Fruit fly (Drosophila melanogaster) whole organism, embryonic: ENCODE data around the gene pigs.

Experiments
- Ada2b ChIP-seq: fragments of 200-800 bp; sonication (Bioruptor generic); IDR thresholded peaks from 2 replicates; pipeline ENCODE4 v1.3.6; 2022; ENCODE audit warnings: missing biosample characterization, missing genetic modification characterization
- CG10267 ChIP-seq: fragments of 200-800 bp; sonication (Bioruptor generic); optimal IDR thresholded peaks from 2 replicates; lab custom pipeline; 2018; ENCODE audit warnings: missing biosample characterization, mild to moderate bottlenecking, missing genetic modification characterization, moderate library complexity
- CG10366 ChIP-seq: fragments of 200-800 bp; sonication (Bioruptor generic); IDR thresholded peaks from 2 replicates; pipeline ENCODE4 v1.3.6; 2022; ENCODE audit warnings: missing biosample characterization, missing genetic modification characterization
- CG12299 ChIP-seq: fragments of 200-800 bp; sonication (Bioruptor generic); optimal IDR thresholded peaks from 2 replicates; lab custom pipeline; 2018; ENCODE audit warnings: missing biosample characterization, mild to moderate bottlenecking, missing genetic modification characterization
- CG13424 ChIP-seq: fragments of 200-800 bp; sonication (Bioruptor generic); optimal IDR thresholded peaks from 2 replicates; lab custom pipeline; 2019; ENCODE audit warnings: missing biosample characterization, mild to moderate bottlenecking, missing genetic modification characterization, moderate library complexity
- CG13775 ChIP-seq: fragments of 200-800 bp; sonication (Bioruptor generic); optimal IDR thresholded peaks from 3 replicates; lab custom pipeline; 2017; ENCODE audit warnings: missing biosample characterization, mild to moderate bottlenecking, missing genetic modification characterization
- CG14667 ChIP-seq: fragments of 200-800 bp; sonication (Bioruptor generic); IDR thresholded peaks from 2 replicates; pipeline ENCODE4 v1.3.6; 2022; ENCODE audit warnings: missing biosample characterization, missing genetic modification characterization
- CG1603 ChIP-seq: fragments of 200-800 bp; sonication (Bioruptor generic); optimal IDR thresholded peaks from 2 replicates; lab custom pipeline; 2019; ENCODE audit warnings: missing biosample characterization, mild to moderate bottlenecking, missing genetic modification characterization, moderate library complexity
- CG2116 ChIP-seq: fragments of 200-800 bp; sonication (Bioruptor generic); optimal IDR thresholded peaks from 3 replicates; lab custom pipeline; 2018; ENCODE audit warnings: missing biosample characterization, mild to moderate bottlenecking, missing genetic modification characterization
- CG2129 ChIP-seq: fragments of 200-800 bp; sonication (Bioruptor generic); IDR thresholded peaks from 2 replicates; pipeline ENCODE4 v1.3.6; 2022; ENCODE audit warnings: missing biosample characterization, missing genetic modification characterization; ENCODE audit not compliant: partially characterized antibody
- CG2678 ChIP-seq: fragments of 200-800 bp; sonication (Bioruptor generic); optimal IDR thresholded peaks from 3 replicates; lab custom pipeline; 2019; ENCODE audit warnings: missing biosample characterization, mild to moderate bottlenecking, missing genetic modification characterization, moderate library complexity
- CG30431 ChIP-seq: fragments of 200-800 bp; sonication (Bioruptor generic); optimal IDR thresholded peaks from 2 replicates; lab custom pipeline; 2017; ENCODE audit warnings: missing biosample characterization, missing genetic modification characterization
- CG3847 ChIP-seq: fragments of 200-800 bp; sonication (Bioruptor generic); IDR thresholded peaks from 2 replicates; pipeline ENCODE4 v1.3.6; 2022; ENCODE audit warnings: missing biosample characterization, missing genetic modification characterization
- CG4730 ChIP-seq: fragments of 200-800 bp; sonication (Bioruptor generic); IDR thresholded peaks from 2 replicates; pipeline ENCODE4 v1.3.6; 2022; ENCODE audit warnings: missing biosample characterization, missing genetic modification characterization
- CG6791 ChIP-seq: fragments of 200-800 bp; sonication (Bioruptor generic); IDR thresholded peaks from 3 replicates; pipeline ENCODE4 v1.3.6; 2022; ENCODE audit warnings: missing biosample characterization, missing genetic modification characterization; ENCODE audit not compliant: partially characterized antibody
- CG6854 ChIP-seq: fragments of 200-800 bp; sonication (Bioruptor generic); optimal IDR thresholded peaks from 3 replicates; lab custom pipeline; 2017; ENCODE audit warnings: missing biosample characterization, mild to moderate bottlenecking, missing genetic modification characterization
- CG9215 ChIP-seq: fragments of 200-800 bp; sonication (Bioruptor generic); IDR thresholded peaks from 2 replicates; pipeline ENCODE4 v1.3.6; 2022; ENCODE audit warnings: missing biosample characterization, missing genetic modification characterization
- CG9876 ChIP-seq: fragments of 200-800 bp; sonication (Bioruptor generic); optimal IDR thresholded peaks from 2 replicates; lab custom pipeline; 2016; ENCODE audit warnings: missing biosample characterization, missing genetic modification characterization
- CkIIα-i1 ChIP-seq: fragments of 200-800 bp; sonication (Bioruptor generic); IDR thresholded peaks from 2 replicates; pipeline ENCODE4 v1.3.6; 2022; ENCODE audit warnings: missing biosample characterization, missing genetic modification characterization
- D19B ChIP-seq: fragments of 200-800 bp; sonication (Bioruptor generic); optimal IDR thresholded peaks from 2 replicates; lab custom pipeline; 2017; ENCODE audit warnings: missing biosample characterization, mild to moderate bottlenecking, missing genetic modification characterization
- Doc3 ChIP-seq: fragments of 200-800 bp; sonication (Bioruptor generic); IDR thresholded peaks from 3 replicates; pipeline ENCODE4 v1.3.6; 2022; ENCODE audit warnings: missing biosample characterization, missing genetic modification characterization; ENCODE audit not compliant: partially characterized antibody
- Dp ChIP-seq: fragments of 200-800 bp; sonication (Bioruptor generic); optimal IDR thresholded peaks from 2 replicates; lab custom pipeline; 2018; ENCODE audit warnings: missing biosample characterization, mild to moderate bottlenecking, missing genetic modification characterization, moderate library complexity
- GATAe ChIP-seq: fragments of 200-800 bp; sonication (Bioruptor generic); conservative IDR thresholded peaks from 2 replicates; pipeline ENCODE4 v1.3.6; 2022; ENCODE audit warnings: missing biosample characterization, missing genetic modification characterization
- HHEX ChIP-seq: fragments of 200-800 bp; sonication (Bioruptor generic); optimal IDR thresholded peaks from 3 replicates; lab custom pipeline; 2017; ENCODE audit warnings: missing biosample characterization, mild to moderate bottlenecking, missing genetic modification characterization, missing genetic modification reagents
- Med ChIP-seq: fragments of 200-800 bp; sonication (Bioruptor generic); peaks from one replicate; lab custom pipeline; 2016; ENCODE audit warnings: missing biosample characterization, missing genetic modification characterization, mild to moderate bottlenecking, inconsistent platforms, moderate library complexity
- NFAT ChIP-seq: fragments of 200-800 bp; sonication (Bioruptor generic); IDR thresholded peaks from 2 replicates; pipeline ENCODE4 v1.3.6; 2022; ENCODE audit warnings: missing biosample characterization, missing genetic modification characterization
- Optix ChIP-seq: fragments of 200-800 bp; sonication (Bioruptor generic); IDR thresholded peaks from 3 replicates; pipeline ENCODE4 v1.3.6; 2022; ENCODE audit warnings: missing biosample characterization, missing genetic modification characterization
- Scr ChIP-seq: fragments of 200-800 bp; sonication (Bioruptor generic); IDR thresholded peaks from 2 replicates; pipeline ENCODE4 v1.3.6; 2022; ENCODE audit warnings: missing biosample characterization, missing genetic modification characterization; ENCODE audit not compliant: partially characterized antibody
- Side ChIP-seq: fragments of 200-800 bp; sonication (Bioruptor generic); optimal IDR thresholded peaks from 2 replicates; lab custom pipeline; 2016; ENCODE audit warnings: missing biosample characterization, missing genetic modification characterization
- Six4 ChIP-seq: fragments of 200-800 bp; sonication (Bioruptor generic); optimal IDR thresholded peaks from 2 replicates; lab custom pipeline; 2016; ENCODE audit warnings: missing biosample characterization, missing genetic modification characterization
- Stat92E ChIP-seq, 3 experiments: fragments of >200 bp in 2 of 3; fragments of 200-800 bp in 1 of 3; sonication (Bioruptor generic) in 1 of 3; optimal IDR thresholded peaks; 2 replicates each; lab custom pipeline; 2017 to 2019; ENCODE audit warnings: missing biosample characterization in 3 of 3, missing genetic modification characterization in 3 of 3, mild to moderate bottlenecking in 1 of 3, moderate library complexity in 1 of 3
- Xrp1 ChIP-seq: fragments of 200-800 bp; sonication (Bioruptor generic); IDR thresholded peaks from 2 replicates; pipeline ENCODE4 v1.3.6; 2022; ENCODE audit warnings: missing biosample characterization, missing genetic modification characterization
- amos ChIP-seq: fragments of 200-800 bp; sonication (Bioruptor generic); IDR thresholded peaks from 2 replicates; pipeline ENCODE4 v1.3.6; 2022; ENCODE audit warnings: missing biosample characterization, missing genetic modification characterization; ENCODE audit not compliant: partially characterized antibody
- caup ChIP-seq: fragments of 200-800 bp; sonication (Bioruptor generic); optimal IDR thresholded peaks from 3 replicates; lab custom pipeline; 2017; ENCODE audit warnings: missing biosample characterization, mild to moderate bottlenecking, missing genetic modification characterization, moderate library complexity; ENCODE audit not compliant: severe bottlenecking
- cg ChIP-seq: fragments of 200-800 bp; sonication (Bioruptor generic); optimal IDR thresholded peaks from 3 replicates; lab custom pipeline; 2019; ENCODE audit warnings: missing biosample characterization, mild to moderate bottlenecking, missing genetic modification characterization, moderate library complexity
- crol ChIP-seq: fragments of 200-800 bp; sonication (Bioruptor generic); IDR thresholded peaks from 2 replicates; pipeline ENCODE4 v1.3.6; 2022; ENCODE audit warnings: missing biosample characterization, missing genetic modification characterization
- crp ChIP-seq, 2 experiments: fragments of 200-800 bp; sonication (Bioruptor generic); optimal IDR thresholded peaks; 2 replicates in 1 of 2; 3 replicates in 1 of 2; lab custom pipeline; 2017; ENCODE audit warnings: missing biosample characterization in 2 of 2, missing genetic modification characterization in 2 of 2, mild to moderate bottlenecking in 1 of 2, moderate library complexity in 1 of 2
- dmrt11E ChIP-seq: fragments of 200-800 bp; sonication (Bioruptor generic); optimal IDR thresholded peaks from 3 replicates; lab custom pipeline; 2018; ENCODE audit warnings: missing biosample characterization, mild to moderate bottlenecking, missing genetic modification characterization, moderate library complexity
- fd102C ChIP-seq: fragments of 200-800 bp; sonication (Bioruptor generic); optimal IDR thresholded peaks from 2 replicates; lab custom pipeline; 2018; ENCODE audit warnings: missing biosample characterization, mild to moderate bottlenecking, missing genetic modification characterization, moderate library complexity
- fd96Cb ChIP-seq: fragments of 200-800 bp; sonication (Bioruptor generic); optimal IDR thresholded peaks from 2 replicates; lab custom pipeline; 2018; ENCODE audit warnings: missing biosample characterization, mild to moderate bottlenecking, missing genetic modification characterization, moderate library complexity
- grn ChIP-seq: fragments of 200-800 bp; sonication (Bioruptor generic); optimal IDR thresholded peaks from 3 replicates; lab custom pipeline; 2017; ENCODE audit warnings: missing biosample characterization, missing genetic modification characterization
- insv ChIP-seq, 2 experiments: fragments of 200-800 bp; sonication (Bioruptor generic); optimal IDR thresholded peaks; 3 replicates each; lab custom pipeline; 2016 to 2018; ENCODE audit warnings: missing biosample characterization in 2 of 2, missing genetic modification characterization in 2 of 2
- mld ChIP-seq: fragments of 200-800 bp; sonication (Bioruptor generic); IDR thresholded peaks from 3 replicates; pipeline ENCODE4 v1.3.6; 2022; ENCODE audit warnings: missing biosample characterization, missing genetic modification characterization; ENCODE audit not compliant: partially characterized antibody
- p53 ChIP-seq: fragments of 200-800 bp; sonication (Bioruptor generic); optimal IDR thresholded peaks from 2 replicates; lab custom pipeline; 2016; ENCODE audit warnings: missing biosample characterization, missing genetic modification characterization
- pan ChIP-seq, 4 experiments: fragments of >200 bp in 3 of 4; fragments of 200-800 bp in 1 of 4; sonication (Bioruptor generic) in 1 of 4; optimal IDR thresholded peaks in 3 of 4; IDR thresholded peaks in 1 of 4; 2 replicates each; pipeline versions ENCODE4 v1.3.6 to Lab custom; 2017 to 2022; ENCODE audit warnings: missing biosample characterization in 2 of 4, missing genetic modification characterization in 2 of 4, mixed read lengths in 1 of 4
- sd ChIP-seq: fragments of 200-800 bp; sonication (Bioruptor generic); optimal IDR thresholded peaks from 3 replicates; lab custom pipeline; 2018; ENCODE audit warnings: missing biosample characterization, mild to moderate bottlenecking, missing genetic modification characterization, moderate library complexity
- tna ChIP-seq: fragments of 200-800 bp; sonication (Bioruptor generic); IDR thresholded peaks from 2 replicates; pipeline ENCODE4 v1.3.6; 2022; ENCODE audit warnings: missing biosample characterization, missing genetic modification characterization; ENCODE audit not compliant: partially characterized antibody
- trh ChIP-seq: fragments of 200-800 bp; sonication (Bioruptor generic); optimal IDR thresholded peaks from 2 replicates; lab custom pipeline; 2016; ENCODE audit warnings: missing biosample characterization, missing genetic modification characterization
- usp ChIP-seq: fragments of >200 bp; optimal IDR thresholded peaks from 2 replicates; lab custom pipeline; 2017; ENCODE audit warnings: missing biosample characterization, missing genetic modification characterization

Gene pigs

dm6 chrX:6601641-6602276 is 1.9 kb downstream of the pigs start (continued):
- TF ChIP-seq Med (GFP tag; lab: Kevin White, UChicago), result peak; percentile 97
- TF ChIP-seq Scr (GFP tag; lab: Robert Waterston, UW), result no peak; the same call in 1 of the 2 replicates
- peak; percentile 79 for TF ChIP-seq sd (tag; lab: Kevin White, UChicago)
- no peak for TF ChIP-seq CG2129 (GFP tag; lab: Robert Waterston, UW)
- TF ChIP-seq CG9876 (GFP tag; lab: Kevin White, UChicago), result peak; percentile 10
- TF ChIP-seq CG6854 (GFP tag; lab: Kevin White, UChicago), result peak; percentile 91
- TF ChIP-seq grn (GFP tag; lab: Kevin White, UChicago), result peak; percentile 44
- TF ChIP-seq CG14667 (GFP tag; lab: Robert Waterston, UW), result peak; percentile 74
- TF ChIP-seq Side (GFP tag; lab: Kevin White, UChicago), result peak; percentile 79
- TF ChIP-seq CG2116 (GFP tag; lab: Kevin White, UChicago), result peak; percentile 70
- peak; percentile 84 for TF ChIP-seq Optix
- peak; percentile 94 for TF ChIP-seq crol (GFP tag; lab: Robert Waterston, UW)
- peak; percentile 68; the same call in 1 of the 2 replicates for TF ChIP-seq GATAe (GFP tag; lab: Robert Waterston, UW)
- 0 out of 3 replicates have a peak, but pooled peaks have one; percentile 9 for TF ChIP-seq mld
- TF ChIP-seq CkIIα-i1 (GFP tag; lab: Robert Waterston, UW), result peak; percentile 24; the same call in 1 of the 2 replicates
- TF ChIP-seq dmrt11E, result peak; percentile 89
- peak; percentile 34; the same call in 1 of the 3 replicates for TF ChIP-seq CG6791 (GFP tag; lab: Robert Waterston, UW)
- TF ChIP-seq trh, result peak; percentile 67
- TF ChIP-seq CG10366 (GFP tag; lab: Robert Waterston, UW), result peak; percentile 79
- TF ChIP-seq usp (GFP tag; lab: Kevin White, UChicago), result no peak
- TF ChIP-seq amos (GFP tag; lab: Robert Waterston, UW), result peak; percentile 23; the same call in 1 of the 2 replicates
- peak; percentile 32 for TF ChIP-seq p53 (GFP tag; lab: Kevin White, UChicago)
- TF ChIP-seq Dp, result no peak
- TF ChIP-seq CG13775, result peak; percentile 91
- TF ChIP-seq CG12299 (tag; lab: Kevin White, UChicago), result peak; percentile 86
- peak; percentile 80 for TF ChIP-seq cg (GFP tag; lab: Kevin White, UChicago)
- peak; percentile 83 for TF ChIP-seq CG4730 (GFP tag; lab: Robert Waterston, UW)
- peak; percentile 82 for TF ChIP-seq CG9215
- peak; percentile 92 for TF ChIP-seq Six4 (GFP tag; lab: Kevin White, UChicago)
- TF ChIP-seq Stat92E (GFP tag; optimal IDR thresholded peaks at IDR 0.05; lab: Kevin White, UChicago), result peak in 1 of 3 experiments; percentile 47
- TF ChIP-seq CG1603 (tag; lab: Kevin White, UChicago), result peak; percentile 73
- no peak for TF ChIP-seq Doc3 (GFP tag; lab: Robert Waterston, UW)
- peak; percentile 94 for TF ChIP-seq Xrp1
- TF ChIP-seq CG2678, result peak; percentile 96
- no peak for TF ChIP-seq tna (GFP tag; lab: Robert Waterston, UW)
- TF ChIP-seq crp (GFP tag; optimal IDR thresholded peaks at IDR 0.05; lab: Kevin White, UChicago), result peak in 1 of 2 experiments; percentile 46
- TF ChIP-seq NFAT (GFP tag; lab: Robert Waterston, UW), result peak; percentile 80
- peak; percentile 13 to 42 for TF ChIP-seq insv (GFP tag; optimal IDR thresholded peaks at IDR 0.05; lab: Kevin White, UChicago)

- TF ChIP-seq fd102C (GFP tag; lab: Kevin White, UChicago), result no peak
- TF ChIP-seq Ada2b (GFP tag; lab: Robert Waterston, UW), result no peak
- TF ChIP-seq pan (optimal IDR thresholded peaks at IDR 0.05; lab: Kevin White, UChicago), result no peak
- TF ChIP-seq pan (GFP tag; optimal IDR thresholded peaks at IDR 0.05 in 1 of 2, IDR thresholded peaks at IDR 0.05 in 1 of 2), result no peak
- TF ChIP-seq CG30431 (GFP tag; lab: Kevin White, UChicago), result no peak
- no peak for TF ChIP-seq CG10267 (tag; lab: Kevin White, UChicago)
- TF ChIP-seq caup, result no peak
- TF ChIP-seq D19B, result no peak
- TF ChIP-seq fd96Cb (tag; lab: Kevin White, UChicago), result no peak
- no peak for TF ChIP-seq CG3847 (GFP tag; lab: Robert Waterston, UW)
- TF ChIP-seq CG13424 (tag; lab: Kevin White, UChicago), result no peak
- no peak for TF ChIP-seq Six4 (GFP tag; lab: Kevin White, UChicago)
- no peak for TF ChIP-seq HHEX (GFP tag; lab: Kevin White, UChicago)
Observed at dm6 chrX:6604706-6605105, 4.8 kb downstream of the pigs start.
